Worm (Caenorhabditis elegans): Measurements from ENCODE around the gene pmp-2.

- TF ChIP-seq ztf-11 (tag; optimal IDR thresholded peaks at IDR 0.05) (no peak), snpc-4 (tag; optimal IDR thresholded peaks at IDR 0.05) (no peak), pha-4 (GFP tag; IDR thresholded peaks at IDR 0.05) (no peak), pha-4 (tag; optimal IDR thresholded peaks at IDR 0.05) (no peak), ama-1 (optimal IDR thresholded peaks at IDR 0.05) (no peak), Y105C5A.15 (GFP tag; IDR thresholded peaks at IDR 0.05) (no peak), lin-39 (tag; optimal IDR thresholded peaks at IDR 0.05) (no peak), nhr-111 (GFP tag; optimal IDR thresholded peaks at IDR 0.05) (no peak), zag-1 (tag; optimal IDR thresholded peaks at IDR 0.05) (no peak), saeg-2 (GFP tag; IDR thresholded peaks at IDR 0.05) (no peak), aly-2 (tag; optimal IDR thresholded peaks at IDR 0.05) (no peak), F26F4.8 (GFP tag; conservative IDR thresholded peaks at IDR 0.05) (no peak), nhr-11 (tag; optimal IDR thresholded peaks at IDR 0.05) (no peak), hlh-30 (tag; optimal IDR thresholded peaks at IDR 0.05; ENCODE audit: insufficient read depth) (no peak), sdz-12 (GFP tag; optimal IDR thresholded peaks at IDR 0.05) (no peak)
Observed at ce11 chrII:6934729-6935128, 47.1 kb upstream of the pmp-2 start.

Data from whole organism, L4 larva.